Worm (Caenorhabditis elegans) whole organism, young adult: Measurements from ENCODE around the gene fbxc-23.

ENCODE experiments used
- B0019.2 ChIP-seq: fragments of 200-800 bp; sonication (Bioruptor generic); conservative IDR thresholded peaks from 2 replicates; pipeline ENCODE4 v1.3.6; 2022; ENCODE audit warnings: missing genetic modification reagents, missing genetic modification characterization, missing compliant biosample characterization
- B0035.1 ChIP-seq: sonication (generic microtip); optimal IDR thresholded peaks from 2 replicates; lab custom pipeline; 2016; ENCODE audit warnings: missing genetic modification characterization, mild to moderate bottlenecking, missing compliant biosample characterization, missing genotype, missing genetic modification reagents
- B0336.3 ChIP-seq: fragments of 200-800 bp; sonication (Bioruptor generic); IDR thresholded peaks from 2 replicates; pipeline ENCODE4 v1.3.6; 2022; ENCODE audit warnings: missing genetic modification characterization, missing compliant biosample characterization
- F33H1.4 ChIP-seq: fragments of 200-800 bp; sonication (Bioruptor generic); IDR thresholded peaks from 2 replicates; pipeline ENCODE4 v1.3.6; 2022; ENCODE audit warnings: missing genetic modification reagents, missing genetic modification characterization, missing compliant biosample characterization
- F55B11.4 ChIP-seq: sonication (generic microtip); optimal IDR thresholded peaks from 2 replicates; lab custom pipeline; 2016; ENCODE audit warnings: missing compliant biosample characterization, missing genetic modification characterization, borderline replicate concordance; ENCODE audit not compliant: insufficient read depth
- aptf-3 ChIP-seq: fragments of 200-800 bp; sonication (Bioruptor generic); IDR thresholded peaks from 2 replicates; pipeline ENCODE4 v1.3.6; 2022; ENCODE audit warnings: missing genetic modification characterization, missing compliant biosample characterization
- atf-7 ChIP-seq: sonication (generic microtip); optimal IDR thresholded peaks from 2 replicates; lab custom pipeline; 2017; ENCODE audit warnings: mild to moderate bottlenecking, missing genetic modification characterization, missing compliant biosample characterization
- attf-5 ChIP-seq: fragments of 200-800 bp; sonication (Bioruptor generic); optimal IDR thresholded peaks from 2 replicates; lab custom pipeline; 2018; ENCODE audit warnings: mild to moderate bottlenecking, missing genetic modification characterization, missing compliant biosample characterization
- bed-1 ChIP-seq: fragments of 200-800 bp; sonication (Bioruptor generic); IDR thresholded peaks from 2 replicates; pipeline ENCODE4 v1.3.6; 2022; ENCODE audit warnings: missing genetic modification reagents, missing genetic modification characterization, missing compliant biosample characterization
- cebp-2 ChIP-seq: fragments of 200-800 bp; sonication (Bioruptor generic); IDR thresholded peaks from 2 replicates; pipeline ENCODE4 v1.3.6; 2022; ENCODE audit warnings: missing genetic modification characterization, missing compliant biosample characterization
- ceh-79 ChIP-seq: sonication (generic microtip); optimal IDR thresholded peaks from 2 replicates; lab custom pipeline; 2017; ENCODE audit warnings: mild to moderate bottlenecking, missing genetic modification characterization, missing compliant biosample characterization
- ceh-91 ChIP-seq: fragments of 200-800 bp; sonication (Bioruptor generic); IDR thresholded peaks from 2 replicates; pipeline ENCODE4 v1.3.6; 2022; ENCODE audit warnings: missing genetic modification reagents, missing genetic modification characterization, missing compliant biosample characterization
- egl-18 ChIP-seq: fragments of 200-800 bp; sonication (Bioruptor generic); IDR thresholded peaks from 2 replicates; pipeline ENCODE4 v1.3.6; 2022; ENCODE audit warnings: missing genetic modification reagents, missing genetic modification characterization, missing compliant biosample characterization
- egrh-3 ChIP-seq: fragments of 200-800 bp; sonication (Bioruptor generic); IDR thresholded peaks from 2 replicates; pipeline ENCODE4 v1.3.6; 2022; ENCODE audit warnings: missing genetic modification reagents, missing genetic modification characterization, missing compliant biosample characterization
- gei-17 ChIP-seq: fragments of 200-800 bp; sonication (Bioruptor generic); optimal IDR thresholded peaks from 2 replicates; lab custom pipeline; 2018; ENCODE audit warnings: mild to moderate bottlenecking, missing genetic modification characterization, missing compliant biosample characterization
- him-1 ChIP-seq: sonication (generic microtip); optimal IDR thresholded peaks from 2 replicates; lab custom pipeline; 2016; ENCODE audit warnings: missing genotype, missing genetic modification reagents, missing genetic modification characterization, missing compliant biosample characterization
- hmg-20 ChIP-seq: fragments of 200-800 bp; sonication (Bioruptor generic); IDR thresholded peaks from 2 replicates; pipeline ENCODE4 v1.3.6; 2022; ENCODE audit warnings: missing genetic modification reagents, missing genetic modification characterization, missing compliant biosample characterization
- hsf-1 ChIP-seq: fragments of 200-800 bp; sonication (Bioruptor generic); IDR thresholded peaks from 2 replicates; pipeline ENCODE4 v1.3.6; 2022; ENCODE audit warnings: missing genetic modification reagents, missing genetic modification characterization, missing compliant biosample characterization
- lag-1 ChIP-seq: fragments of 200-800 bp; sonication (Bioruptor generic); IDR thresholded peaks from 2 replicates; pipeline ENCODE4 v1.3.6; 2022; ENCODE audit warnings: missing genetic modification reagents, missing genetic modification characterization, missing compliant biosample characterization
- let-607 ChIP-seq, 2 experiments: fragments of 200-800 bp in 1 of 2; sonication (Bioruptor generic) in 1 of 2; sonication (generic microtip) in 1 of 2; optimal IDR thresholded peaks; 2 replicates each; lab custom pipeline; 2016 to 2018; ENCODE audit warnings: mild to moderate bottlenecking in 2 of 2, missing compliant biosample characterization in 2 of 2, missing genetic modification characterization in 2 of 2, moderate library complexity in 2 of 2, missing genotype in 1 of 2
- madf-10 ChIP-seq: sonication (generic microtip); optimal IDR thresholded peaks from 2 replicates; lab custom pipeline; 2016; ENCODE audit warnings: mild to moderate bottlenecking, missing genetic modification characterization, missing compliant biosample characterization
- madf-6 ChIP-seq: fragments of 200-800 bp; sonication (Bioruptor generic); IDR thresholded peaks from 2 replicates; pipeline ENCODE4 v1.3.6; 2022; ENCODE audit warnings: missing genetic modification reagents, missing genetic modification characterization, missing compliant biosample characterization
- madf-8 ChIP-seq: fragments of 200-800 bp; sonication (Bioruptor generic); conservative IDR thresholded peaks from 2 replicates; pipeline ENCODE4 v1.3.6; 2022; ENCODE audit warnings: missing genetic modification reagents, missing genetic modification characterization, missing compliant biosample characterization
- mcd-1 ChIP-seq: fragments of 200-800 bp; sonication (Bioruptor generic); IDR thresholded peaks from 2 replicates; pipeline ENCODE4 v1.3.6; 2022; ENCODE audit warnings: missing genetic modification reagents, missing genetic modification characterization, missing compliant biosample characterization
- nhr-179 ChIP-seq: sonication (generic microtip); optimal IDR thresholded peaks from 2 replicates; lab custom pipeline; 2016; ENCODE audit warnings: mild to moderate bottlenecking, missing genetic modification characterization, missing compliant biosample characterization
- nhr-27 ChIP-seq: fragments of 200-800 bp; sonication (Bioruptor generic); optimal IDR thresholded peaks from 2 replicates; lab custom pipeline; 2018; ENCODE audit warnings: mild to moderate bottlenecking, missing genetic modification characterization, moderate library complexity, missing compliant biosample characterization
- pbrm-1 ChIP-seq: fragments of 200-800 bp; sonication (Bioruptor generic); IDR thresholded peaks from 2 replicates; pipeline ENCODE4 v1.3.6; 2022; ENCODE audit warnings: missing genetic modification reagents, missing genetic modification characterization, missing compliant biosample characterization
- rec-8 ChIP-seq, 2 experiments: sonication (generic microtip); optimal IDR thresholded peaks; 2 replicates each; lab custom pipeline; 2016; ENCODE audit warnings: mild to moderate bottlenecking in 2 of 2, missing genetic modification characterization in 2 of 2, missing genetic modification reagents in 2 of 2, missing genotype in 2 of 2, missing biosample characterization in 1 of 2, missing compliant biosample characterization in 1 of 2, moderate library complexity in 1 of 2
- repo-1 ChIP-seq: sonication (generic microtip); optimal IDR thresholded peaks from 2 replicates; lab custom pipeline; 2017; ENCODE audit warnings: mild to moderate bottlenecking, missing genetic modification characterization, missing compliant biosample characterization
- snpc-1.1 ChIP-seq: sonication (generic microtip); optimal IDR thresholded peaks from 2 replicates; lab custom pipeline; 2017; ENCODE audit warnings: missing genetic modification characterization, mild to moderate bottlenecking, missing compliant biosample characterization, antibody characterized with exemption, moderate library complexity, missing genotype, missing genetic modification reagents; ENCODE audit not compliant: insufficient read depth
- snpc-1.3 ChIP-seq: sonication (generic microtip); optimal IDR thresholded peaks from 2 replicates; lab custom pipeline; 2017; ENCODE audit warnings: missing genetic modification characterization, mild to moderate bottlenecking, missing compliant biosample characterization, antibody characterized with exemption, moderate library complexity, missing genotype, missing genetic modification reagents; ENCODE audit not compliant: insufficient read depth
- snpc-3.4 ChIP-seq: sonication (generic microtip); optimal IDR thresholded peaks from 2 replicates; lab custom pipeline; 2017; ENCODE audit warnings: missing genetic modification characterization, mild to moderate bottlenecking, missing compliant biosample characterization, antibody characterized with exemption, moderate library complexity, missing genotype, missing genetic modification reagents
- tbp1 ChIP-seq: fragments of 200-800 bp; sonication (Bioruptor generic); optimal IDR thresholded peaks from 2 replicates; lab custom pipeline; 2018; ENCODE audit warnings: mild to moderate bottlenecking, missing genetic modification characterization, missing compliant biosample characterization
- unc-62 ChIP-seq: fragments of 150-350 bp; optimal IDR thresholded peaks from 2 replicates; lab custom pipeline; 2014; ENCODE audit warnings: missing biosample characterization, missing genetic modification reagents, missing genetic modification characterization
- xnd-1 ChIP-seq: sonication (generic microtip); optimal IDR thresholded peaks from 2 replicates; lab custom pipeline; 2016; ENCODE audit warnings: missing genotype, missing genetic modification reagents, missing genetic modification characterization, missing compliant biosample characterization
- ztf-26 ChIP-seq: sonication (generic microtip); optimal IDR thresholded peaks from 2 replicates; lab custom pipeline; 2017; ENCODE audit warnings: missing genetic modification characterization, missing compliant biosample characterization

Gene fbxc-23

ce11 chrII:13622179-13622578, 25.8 kb upstream of the fbxc-23 start:
- peak; percentile 71 for TF ChIP-seq F33H1.4 (GFP tag; lab: Robert Waterston, UW)
- 0 out of 2 replicates have a peak, but pooled peaks have one; percentile 13 for TF ChIP-seq madf-8 (GFP tag; lab: Robert Waterston, UW)
- peak; percentile 67 for TF ChIP-seq madf-6

DNA sequence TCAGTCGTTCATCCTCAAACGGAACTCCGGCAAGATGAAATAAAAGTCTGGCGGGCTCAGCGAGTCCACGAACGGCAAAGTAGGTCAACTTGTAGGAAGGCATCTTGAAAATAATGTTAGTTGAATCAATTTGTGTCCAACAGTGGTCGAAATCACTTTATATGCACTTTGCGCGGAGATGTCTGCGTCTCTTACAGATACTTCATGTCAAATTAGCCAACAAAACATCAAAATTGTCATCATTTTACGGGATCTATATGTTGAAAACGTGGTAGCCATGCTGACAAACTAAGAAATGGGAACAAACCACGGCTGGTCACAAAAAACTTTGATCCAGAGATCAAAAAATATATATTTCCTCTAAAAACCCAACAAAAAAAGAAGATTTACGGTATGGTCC, 21.5 kb upstream of the fbxc-23 start, which contains the start of gene gst-12:
Gene gst-12 (minus strand): TSS at position 254 of the 400 bp plus-strand sequence.
- TF ChIP-seq tbp1 (no peak), rec-8 (tag; optimal IDR thresholded peaks at IDR 0.05; lab: Kevin White, UChicago) (no peak), snpc-1.3 (no peak), lag-1 (no peak), ceh-91 (GFP tag; lab: Robert Waterston, UW) (no peak), gei-17 (GFP tag; lab: Kevin White, UChicago) (no peak)

DNA sequence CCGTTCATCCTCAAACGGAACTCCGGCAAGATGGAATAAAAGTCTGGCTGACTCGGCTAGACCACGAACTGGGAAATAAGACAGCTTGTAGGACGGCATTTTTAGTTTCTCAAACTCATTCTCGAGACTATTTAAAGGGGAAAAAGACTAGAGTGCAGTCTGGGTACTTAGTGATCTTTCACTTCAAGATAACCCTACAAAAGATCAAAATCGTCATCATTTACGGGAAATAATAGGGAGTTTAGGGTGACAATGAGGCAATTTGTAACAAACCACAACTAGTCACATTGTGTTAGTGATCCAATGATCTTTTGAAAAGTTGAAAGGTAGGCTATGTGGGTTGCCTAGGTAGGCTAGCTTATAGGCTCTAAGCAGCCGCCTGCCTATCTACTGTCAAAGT, 19.6 kb upstream of the fbxc-23 start, which contains the start of gene gst-14:
Gene gst-14 (minus strand): TSS at position 101 of the 400 bp plus-strand sequence.
- no peak for TF ChIP-seq ztf-26 (tag; lab: Kevin White, UChicago)
- TF ChIP-seq B0019.2 (GFP tag; lab: Robert Waterston, UW), result no peak
- TF ChIP-seq mcd-1 (GFP tag; lab: Robert Waterston, UW), result no peak
- TF ChIP-seq bed-1 (GFP tag; lab: Robert Waterston, UW), result no peak
- no peak for TF ChIP-seq him-1 (tag; lab: Kevin White, UChicago)
- TF ChIP-seq madf-10 (tag; lab: Kevin White, UChicago), result no peak
- TF ChIP-seq nhr-179 (tag; lab: Kevin White, UChicago), result no peak
- no peak for TF ChIP-seq B0035.1 (tag; lab: Kevin White, UChicago)
- TF ChIP-seq hsf-1 (GFP tag; lab: Robert Waterston, UW), result no peak
- no peak for TF ChIP-seq snpc-1.1 (tag; lab: Kevin White, UChicago)
- no peak for TF ChIP-seq rec-8 (tag; optimal IDR thresholded peaks at IDR 0.05; lab: Kevin White, UChicago)
- TF ChIP-seq gei-17 (GFP tag; lab: Kevin White, UChicago), result no peak
- TF ChIP-seq aptf-3 (GFP tag; lab: Robert Waterston, UW), result no peak

DNA sequence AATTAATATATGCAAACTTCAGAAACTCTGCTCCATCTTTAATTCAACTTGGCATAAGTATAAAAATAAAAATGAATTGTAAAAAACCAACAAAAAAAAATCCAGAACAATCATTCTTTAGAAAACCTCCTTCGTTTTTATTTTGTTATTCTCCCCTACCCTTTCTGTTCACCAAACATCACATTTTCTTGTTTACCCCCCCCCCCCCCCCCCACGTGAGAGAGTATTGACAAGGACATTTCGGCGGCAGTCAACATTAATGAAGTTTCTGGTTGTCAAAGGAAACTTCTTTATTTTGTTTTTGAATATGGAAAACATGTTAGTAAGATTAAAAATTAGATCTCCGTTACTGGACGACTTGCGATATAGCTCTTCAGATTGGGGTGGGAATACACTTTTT, 18.2 kb upstream of the fbxc-23 start:
- TF ChIP-seq atf-7 (tag; lab: Kevin White, UChicago) (no peak), egrh-3 (GFP tag; lab: Robert Waterston, UW) (0 out of 2 replicates have a peak, but pooled peaks have one; percentile 33)

- TF ChIP-seq hsf-1 (GFP tag; lab: Robert Waterston, UW) (no peak), nhr-27 (tag; lab: Kevin White, UChicago) (no peak), unc-62 (GFP tag; lab: Kevin White, UChicago) (no peak)
Observed at ce11 chrII:13613096-13613495, 16.7 kb upstream of the fbxc-23 start, which contains the start of gene gst-15. Gene gst-15, minus strand, starts transcription at chrII:13613196.

- no peak for TF ChIP-seq let-607 (tag; optimal IDR thresholded peaks at IDR 0.05; lab: Kevin White, UChicago)
- TF ChIP-seq, all 124 proteins: peak for 0
Observed at ce11 chrII:13611186-13611585, 14.8 kb upstream of the fbxc-23 start, which contains the start of gene gst-24. Gene gst-24, minus strand, starts transcription at chrII:13611366.

DNA sequence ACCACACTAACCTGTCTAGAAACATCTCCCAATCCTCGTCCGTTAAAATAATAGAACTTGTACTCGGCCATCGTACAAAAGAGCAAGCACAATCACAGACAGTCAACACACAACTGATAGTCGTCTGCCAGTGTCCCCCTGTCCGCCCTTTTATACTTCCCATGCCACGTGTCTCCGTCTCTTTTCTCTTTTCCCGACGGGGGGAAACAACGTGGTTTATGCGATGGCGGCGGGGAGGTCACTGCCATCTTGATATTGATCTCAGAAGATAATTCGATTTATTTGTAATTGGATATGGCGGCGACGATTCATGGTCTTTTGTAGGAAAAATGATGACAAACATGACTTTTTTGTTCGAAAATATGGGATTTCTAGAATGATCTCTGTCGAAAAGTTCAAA, 13.3 kb upstream of the fbxc-23 start, which contains the start of gene gst-20:
Gene gst-20 (minus strand): TSS at position 170 of the 400 bp plus-strand sequence.
- TF ChIP-seq let-607 (tag; optimal IDR thresholded peaks at IDR 0.05; lab: Kevin White, UChicago), result peak in 1 of 2 experiments; percentile 15
- no peak for TF ChIP-seq nhr-179 (tag; lab: Kevin White, UChicago)
- no peak for TF ChIP-seq unc-62 (GFP tag; lab: Kevin White, UChicago)
- TF ChIP-seq mcd-1 (GFP tag; lab: Robert Waterston, UW), result no peak
- TF ChIP-seq egl-18 (GFP tag; lab: Robert Waterston, UW), result no peak
- TF ChIP-seq repo-1, result no peak
- TF ChIP-seq xnd-1 (tag; lab: Kevin White, UChicago), result no peak
- no peak for TF ChIP-seq ceh-79 (tag; lab: Kevin White, UChicago)
- no peak for TF ChIP-seq cebp-2 (GFP tag; lab: Robert Waterston, UW)
- no peak for TF ChIP-seq B0336.3 (GFP tag; lab: Robert Waterston, UW)
- TF ChIP-seq attf-5 (GFP tag; lab: Kevin White, UChicago), result peak; percentile 8
- no peak for TF ChIP-seq rec-8 (tag; optimal IDR thresholded peaks at IDR 0.05; lab: Kevin White, UChicago)
- no peak for TF ChIP-seq hmg-20 (GFP tag; lab: Robert Waterston, UW)
- no peak for TF ChIP-seq pbrm-1 (GFP tag; lab: Robert Waterston, UW)
- no peak for TF ChIP-seq snpc-3.4
- no peak for TF ChIP-seq F55B11.4 (tag; lab: Kevin White, UChicago)
